Fruit fly (Drosophila melanogaster) whole organism, adult: ENCODE data around the gene CG43072.

ENCODE experiments used
- CG11617 ChIP-seq: fragments of 200-800 bp; sonication (Bioruptor generic); optimal IDR thresholded peaks from 2 replicates; lab custom pipeline; 2017; ENCODE audit warnings: mild to moderate bottlenecking, missing biosample characterization, missing genetic modification reagents, missing genetic modification characterization
- CG1620 ChIP-seq: fragments of 200-800 bp; sonication (Bioruptor generic); optimal IDR thresholded peaks from 2 replicates; lab custom pipeline; 2016; ENCODE audit warnings: missing biosample characterization, missing genetic modification characterization
- Hr96 ChIP-seq: fragments of 200-800 bp; sonication (Bioruptor generic); optimal IDR thresholded peaks from 2 replicates; lab custom pipeline; 2016; ENCODE audit warnings: missing biosample characterization, missing genetic modification characterization
- Mnt ChIP-seq: fragments of 200-800 bp; sonication (Bioruptor generic); optimal IDR thresholded peaks from 2 replicates; lab custom pipeline; 2016; ENCODE audit warnings: missing biosample characterization, mild to moderate bottlenecking, missing genetic modification characterization
- cic ChIP-seq: fragments of 200-800 bp; sonication (Bioruptor generic); optimal IDR thresholded peaks from 2 replicates; lab custom pipeline; 2017; ENCODE audit warnings: missing biosample characterization, mild to moderate bottlenecking, missing genetic modification characterization, moderate library complexity
- kay ChIP-seq: fragments of 200-800 bp; sonication (Bioruptor generic); peaks from one replicate; lab custom pipeline; 2016; ENCODE audit warnings: missing biosample characterization, missing genetic modification characterization, borderline replicate concordance
- ovo ChIP-seq: fragments of 200-800 bp; sonication (Bioruptor generic); optimal IDR thresholded peaks from 2 replicates; lab custom pipeline; 2016; ENCODE audit warnings: missing biosample characterization, missing genetic modification characterization
- pad ChIP-seq: fragments of 200-800 bp; sonication (Bioruptor generic); optimal IDR thresholded peaks from 3 replicates; lab custom pipeline; 2017; ENCODE audit warnings: missing biosample characterization, missing genetic modification characterization, mild to moderate bottlenecking, moderate library complexity, missing genetic modification reagents
- tj ChIP-seq: fragments of 200-800 bp; sonication (Bioruptor generic); optimal IDR thresholded peaks from 3 replicates; lab custom pipeline; 2017; ENCODE audit warnings: missing biosample characterization, mild to moderate bottlenecking, missing genetic modification characterization, moderate library complexity
- toe ChIP-seq: fragments of 200-800 bp; sonication (Bioruptor generic); optimal IDR thresholded peaks from 2 replicates; lab custom pipeline; 2016; ENCODE audit warnings: missing biosample characterization, missing genetic modification characterization

DNA sequence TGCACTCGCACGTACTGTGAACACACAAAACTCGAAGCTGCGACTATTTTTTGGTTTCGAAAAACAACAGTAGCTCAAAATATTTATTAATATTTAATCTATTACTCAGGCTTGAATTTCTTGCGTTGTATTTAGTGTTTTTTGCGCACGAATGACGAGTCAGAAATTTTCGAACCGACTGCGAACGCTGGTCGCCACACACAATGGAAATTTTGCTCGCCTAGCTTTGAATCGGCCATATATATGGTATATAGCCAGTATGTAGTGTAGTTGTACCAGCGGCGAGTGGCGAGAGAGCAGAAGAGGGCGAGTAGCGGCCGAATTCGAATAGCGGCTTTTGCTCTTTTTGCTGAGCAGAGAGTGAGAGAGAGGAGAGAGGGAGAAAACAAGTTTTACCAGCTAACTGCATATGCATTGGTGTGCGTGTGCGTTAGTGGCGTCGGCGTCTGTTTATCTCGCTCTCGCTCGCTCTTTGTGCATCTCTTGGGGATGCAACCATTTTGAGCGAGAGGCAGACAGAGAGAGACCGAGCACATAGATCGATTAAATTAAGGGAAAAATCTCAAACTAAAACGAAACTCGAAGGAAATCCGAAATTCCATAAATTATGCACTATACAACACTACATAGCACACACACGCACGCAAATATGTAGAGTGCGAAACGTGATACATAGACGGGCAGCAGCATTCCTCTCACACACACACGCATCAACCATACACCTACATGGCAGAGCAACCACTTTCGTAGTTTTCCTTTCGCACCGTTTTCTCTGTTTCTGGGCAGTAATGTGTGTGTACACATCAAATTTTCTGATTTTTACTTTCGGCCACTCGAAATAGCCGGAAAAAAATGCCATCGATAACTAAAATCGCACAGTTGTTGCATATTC is 39.4 kb upstream of the CG43072 start:
- peak; percentile 58 for TF ChIP-seq Mnt (GFP tag; lab: Kevin White, UChicago)
- TF ChIP-seq ovo (GFP tag; lab: Kevin White, UChicago): peak; percentile 70
- TF ChIP-seq tj (GFP tag; lab: Kevin White, UChicago): peak; percentile 41
- TF ChIP-seq pad (GFP tag; lab: Kevin White, UChicago): peak; percentile 47
- TF ChIP-seq cic: no peak
- no peak for TF ChIP-seq toe (GFP tag; lab: Kevin White, UChicago)
- TF ChIP-seq Hr96: peak; percentile 28
- no peak for TF ChIP-seq kay (GFP tag; lab: Kevin White, UChicago)
- TF ChIP-seq CG1620 (GFP tag; lab: Kevin White, UChicago): no peak
- peak; percentile 32 for TF ChIP-seq CG11617 (GFP tag; lab: Kevin White, UChicago)
